Worm (Caenorhabditis elegans) whole organism, L1 larva: ENCODE measurements around the gene zip-2.

Experiments used
- C34B4.2 ChIP-seq: sonication (generic microtip); optimal IDR thresholded peaks from 2 replicates; lab custom pipeline; 2017; ENCODE audit warnings: mild to moderate bottlenecking, missing genetic modification characterization, missing compliant biosample characterization
- F16B12.6 ChIP-seq: fragments of 150-350 bp; optimal IDR thresholded peaks from 2 replicates; lab custom pipeline; 2014; ENCODE audit warnings: missing biosample characterization, missing genetic modification characterization
- aha-1 ChIP-seq: fragments of 150-350 bp; optimal IDR thresholded peaks from 2 replicates; lab custom pipeline; 2014; ENCODE audit warnings: missing biosample characterization, missing genetic modification characterization
- aly-2 ChIP-seq: fragments of 150-350 bp; optimal IDR thresholded peaks from 2 replicates; lab custom pipeline; 2014; ENCODE audit warnings: missing biosample characterization, missing genetic modification characterization
- ama-1 ChIP-seq: fragments of 150-350 bp; optimal IDR thresholded peaks from 2 replicates; lab custom pipeline; 2014
- ceh-63 ChIP-seq: fragments of 200-800 bp; sonication (Bioruptor generic); optimal IDR thresholded peaks from 2 replicates; lab custom pipeline; 2018; ENCODE audit warnings: mild to moderate bottlenecking, missing genetic modification characterization, missing compliant biosample characterization
- ceh-8 ChIP-seq: fragments of 200-800 bp; sonication (Bioruptor generic); optimal IDR thresholded peaks from 2 replicates; lab custom pipeline; 2018; ENCODE audit warnings: mild to moderate bottlenecking, missing genetic modification characterization, moderate library complexity, missing compliant biosample characterization
- ceh-90 ChIP-seq: sonication (generic microtip); optimal IDR thresholded peaks from 2 replicates; lab custom pipeline; 2016; ENCODE audit warnings: missing genetic modification characterization, missing compliant biosample characterization
- dpl-1 ChIP-seq, 3 experiments: fragments of 150-350 bp in 2 of 3; sonication (generic microtip) in 1 of 3; optimal IDR thresholded peaks; 2 replicates each; lab custom pipeline; 2014 to 2017; ENCODE audit warnings: missing biosample characterization in 3 of 3, missing genetic modification characterization in 3 of 3, missing genetic modification reagents in 3 of 3
- dsc-1 ChIP-seq: sonication (generic microtip); optimal IDR thresholded peaks from 2 replicates; lab custom pipeline; 2016; ENCODE audit warnings: mild to moderate bottlenecking, missing genetic modification characterization, missing compliant biosample characterization
- efl-3 ChIP-seq: fragments of 200-800 bp; sonication (Bioruptor generic); optimal IDR thresholded peaks from 2 replicates; lab custom pipeline; 2018; ENCODE audit warnings: mild to moderate bottlenecking, missing genetic modification characterization, missing compliant biosample characterization
- egl-13 ChIP-seq: sonication (generic microtip); optimal IDR thresholded peaks from 2 replicates; lab custom pipeline; 2016; ENCODE audit warnings: missing genotype, missing genetic modification reagents, missing genetic modification characterization, missing compliant biosample characterization
- fkh-10 ChIP-seq: sonication (generic microtip); optimal IDR thresholded peaks from 2 replicates; lab custom pipeline; 2017; ENCODE audit warnings: missing biosample characterization, missing genetic modification reagents, missing genetic modification characterization
- fkh-4 ChIP-seq: sonication (generic microtip); optimal IDR thresholded peaks from 2 replicates; lab custom pipeline; 2016; ENCODE audit warnings: missing compliant biosample characterization, missing genetic modification characterization, borderline replicate concordance
- fkh-8 ChIP-seq: sonication (generic microtip); optimal IDR thresholded peaks from 2 replicates; lab custom pipeline; 2016; ENCODE audit warnings: mild to moderate bottlenecking, missing genetic modification characterization, missing compliant biosample characterization
- grh-1 ChIP-seq: fragments of 200-800 bp; sonication (Bioruptor generic); IDR thresholded peaks from 2 replicates; pipeline ENCODE4 v1.3.6; 2022; ENCODE audit warnings: missing genetic modification reagents, missing genetic modification characterization, missing compliant biosample characterization
- hlh-17 ChIP-seq: fragments of 200-800 bp; sonication (Bioruptor generic); optimal IDR thresholded peaks from 2 replicates; lab custom pipeline; 2018; ENCODE audit warnings: missing genetic modification characterization, mild to moderate bottlenecking, missing compliant biosample characterization, moderate library complexity, borderline replicate concordance
- irx-1 ChIP-seq: sonication (generic microtip); optimal IDR thresholded peaks from 2 replicates; lab custom pipeline; 2016; ENCODE audit warnings: missing genetic modification characterization, missing compliant biosample characterization
- isw-1 ChIP-seq: fragments of 200-800 bp; sonication (Bioruptor generic); IDR thresholded peaks from 2 replicates; pipeline ENCODE4 v1.3.6; 2022; ENCODE audit warnings: missing genetic modification characterization, missing compliant biosample characterization
- lin-14 ChIP-seq: fragments of 200-800 bp; sonication (Bioruptor generic); optimal IDR thresholded peaks from 2 replicates; lab custom pipeline; 2018; ENCODE audit warnings: mild to moderate bottlenecking, missing genetic modification characterization, moderate library complexity, missing compliant biosample characterization
- lin-35 ChIP-seq, 2 experiments: fragments of 150-350 bp; optimal IDR thresholded peaks; 2 replicates each; lab custom pipeline; 2014; ENCODE audit warnings: missing biosample characterization in 2 of 2, missing genetic modification characterization in 2 of 2, missing genetic modification reagents in 2 of 2
- lir-3 ChIP-seq: sonication (generic microtip); optimal IDR thresholded peaks from 2 replicates; lab custom pipeline; 2016; ENCODE audit warnings: mild to moderate bottlenecking, missing genetic modification characterization, moderate library complexity, missing compliant biosample characterization; ENCODE audit not compliant: poor library complexity
- lsy-2 ChIP-seq, 2 experiments: fragments of 150-350 bp; optimal IDR thresholded peaks; 2 replicates each; lab custom pipeline; 2014; ENCODE audit warnings: missing biosample characterization in 2 of 2, missing genetic modification characterization in 2 of 2
- mef-2 ChIP-seq: fragments of 150-350 bp; optimal IDR thresholded peaks from 2 replicates; lab custom pipeline; 2014; ENCODE audit warnings: missing biosample characterization, missing genetic modification characterization
- nhr-237 ChIP-seq: fragments of 150-350 bp; optimal IDR thresholded peaks from 2 replicates; lab custom pipeline; 2014; ENCODE audit warnings: missing biosample characterization, missing genetic modification characterization
- nhr-71 ChIP-seq: sonication (generic microtip); optimal IDR thresholded peaks from 2 replicates; lab custom pipeline; 2016; ENCODE audit warnings: mild to moderate bottlenecking, missing genetic modification characterization, moderate library complexity, missing compliant biosample characterization
- nhr-76 ChIP-seq: sonication (generic microtip); optimal IDR thresholded peaks from 2 replicates; lab custom pipeline; 2017; ENCODE audit warnings: missing biosample characterization, missing genetic modification characterization
- pag-3 ChIP-seq: sonication (generic microtip); optimal IDR thresholded peaks from 2 replicates; lab custom pipeline; 2017; ENCODE audit warnings: missing genetic modification characterization, mild to moderate bottlenecking, missing compliant biosample characterization, antibody characterized with exemption, borderline replicate concordance; ENCODE audit not compliant: insufficient read depth
- pax-3 ChIP-seq: fragments of 200-800 bp; sonication (Bioruptor generic); optimal IDR thresholded peaks from 2 replicates; lab custom pipeline; 2018; ENCODE audit warnings: mild to moderate bottlenecking, missing genetic modification characterization, moderate library complexity, missing compliant biosample characterization
- rnt-1 ChIP-seq: sonication (generic microtip); optimal IDR thresholded peaks from 2 replicates; lab custom pipeline; 2016; ENCODE audit warnings: mild to moderate bottlenecking, missing genetic modification characterization, moderate library complexity, missing compliant biosample characterization
- snpc-4 ChIP-seq: fragments of 150-350 bp; optimal IDR thresholded peaks from 2 replicates; lab custom pipeline; 2014; ENCODE audit warnings: missing biosample characterization, missing genetic modification characterization
- snu-23 ChIP-seq: sonication (generic microtip); optimal IDR thresholded peaks from 2 replicates; lab custom pipeline; 2016; ENCODE audit warnings: missing genetic modification characterization, missing compliant biosample characterization
- sox-4 ChIP-seq: sonication (generic microtip); optimal IDR thresholded peaks from 2 replicates; lab custom pipeline; 2016; ENCODE audit warnings: missing genetic modification characterization, missing compliant biosample characterization
- sup-37 ChIP-seq: fragments of 200-800 bp; sonication (Bioruptor generic); optimal IDR thresholded peaks from 2 replicates; lab custom pipeline; 2018; ENCODE audit warnings: mild to moderate bottlenecking, missing genetic modification characterization, missing compliant biosample characterization
- swsn-7 ChIP-seq: sonication (generic microtip); optimal IDR thresholded peaks from 2 replicates; lab custom pipeline; 2016; ENCODE audit warnings: missing genetic modification characterization, missing compliant biosample characterization
- tbx-2 ChIP-seq: sonication (generic microtip); optimal IDR thresholded peaks from 2 replicates; lab custom pipeline; 2016; ENCODE audit warnings: missing genetic modification characterization, missing compliant biosample characterization
- tlp-1 ChIP-seq: fragments of 150-350 bp; optimal IDR thresholded peaks from 2 replicates; lab custom pipeline; 2014; ENCODE audit warnings: missing biosample characterization, missing genetic modification characterization
- unc-130 ChIP-seq: fragments of 150-350 bp; optimal IDR thresholded peaks from 2 replicates; lab custom pipeline; 2017; ENCODE audit warnings: missing biosample characterization, missing genetic modification characterization, inconsistent platforms
- zag-1 ChIP-seq: fragments of 150-350 bp; optimal IDR thresholded peaks from 2 replicates; lab custom pipeline; 2014; ENCODE audit warnings: missing biosample characterization, missing genetic modification characterization

Gene zip-2

ce11 chrIII:811544-811943 lies 21.2 kb upstream of the zip-2 start, which contains the start of gene daf-7:
daf-7 (plus strand) TSS chrIII:811844.
- TF ChIP-seq ceh-90 (tag; lab: Kevin White, UChicago), result no peak
- TF ChIP-seq C34B4.2 (tag; lab: Kevin White, UChicago), result no peak
- no peak for TF ChIP-seq lir-3 (tag; lab: Kevin White, UChicago)
- TF ChIP-seq tlp-1, result no peak
- TF ChIP-seq ceh-8 (GFP tag; lab: Kevin White, UChicago), result no peak
- TF ChIP-seq fkh-10, result no peak
- TF ChIP-seq lin-35 (GFP tag; optimal IDR thresholded peaks at IDR 0.05; lab: Kevin White, UChicago), result no peak
- no peak for TF ChIP-seq zag-1 (tag; lab: Kevin White, UChicago)
- no peak for TF ChIP-seq grh-1 (GFP tag; lab: Robert Waterston, UW)
- TF ChIP-seq pag-3 (tag; lab: Kevin White, UChicago), result no peak
- TF ChIP-seq dpl-1 (GFP tag; optimal IDR thresholded peaks at IDR 0.05; lab: Kevin White, UChicago), result no peak
- TF ChIP-seq fkh-8 (tag; lab: Kevin White, UChicago), result no peak
- TF ChIP-seq aha-1 (tag; lab: Kevin White, UChicago), result no peak
- no peak for TF ChIP-seq pax-3 (tag; lab: Kevin White, UChicago)
- no peak for TF ChIP-seq mef-2
- TF ChIP-seq isw-1 (GFP tag; lab: Robert Waterston, UW), result no peak
- no peak for TF ChIP-seq nhr-237
- no peak for TF ChIP-seq swsn-7 (tag; lab: Kevin White, UChicago)
- no peak for TF ChIP-seq irx-1 (tag; lab: Kevin White, UChicago)
- no peak for TF ChIP-seq efl-3 (GFP tag; lab: Kevin White, UChicago)

ce11 chrIII:815845-816244 lies 16.9 kb upstream of the zip-2 start, which contains the start of gene dac-1:
dac-1 (plus strand) TSS chrIII:816145.
- TF ChIP-seq ama-1 (lab: Kevin White, UChicago), result no peak

ce11 chrIII:819313-819712 lies 13.5 kb upstream of the zip-2 start:
- TF ChIP-seq tbx-2 (tag; lab: Kevin White, UChicago) (no peak), egl-13 (tag; lab: Kevin White, UChicago) (no peak), snpc-4 (peak; percentile 80), sox-4 (tag; lab: Kevin White, UChicago) (peak; percentile 8)

- no peak for TF ChIP-seq hlh-17
- peak; percentile 12 for TF ChIP-seq snu-23 (GFP tag; lab: Kevin White, UChicago)
- no peak for TF ChIP-seq aly-2 (tag; lab: Kevin White, UChicago)
- no peak for TF ChIP-seq zag-1 (tag; lab: Kevin White, UChicago)
- TF ChIP-seq nhr-71 (tag; lab: Kevin White, UChicago), result peak; percentile 29
- TF ChIP-seq F16B12.6 (tag; lab: Kevin White, UChicago), result no peak
- TF ChIP-seq dsc-1, result peak; percentile 29
- peak; percentile 18 for TF ChIP-seq unc-130 (tag; lab: Kevin White, UChicago)
- TF ChIP-seq lsy-2 (tag; optimal IDR thresholded peaks at IDR 0.05; lab: Kevin White, UChicago), result peak in 1 of 2 experiments; percentile 35
- peak; percentile 43 for TF ChIP-seq lin-14 (GFP tag; lab: Kevin White, UChicago)
- TF ChIP-seq fkh-4, result no peak
- no peak for TF ChIP-seq ceh-63
- TF ChIP-seq sup-37 (GFP tag; lab: Kevin White, UChicago), result no peak
- no peak for TF ChIP-seq nhr-76 (tag; lab: Kevin White, UChicago)
- peak; percentile 68 for TF ChIP-seq rnt-1 (tag; lab: Kevin White, UChicago)
- TF ChIP-seq, all 84 proteins: peak for 7
These were observed 10.1 kb upstream of the zip-2 start, which contains the start of gene clec-149 for ce11 chrIII:822546-823272. clec-149 (plus strand) TSS chrIII:823222.
